Worm (Caenorhabditis elegans): ENCODE results near the gene ZK1251.3.

- TF ChIP-seq fos-1 (tag; optimal IDR thresholded peaks at IDR 0.05): no peak
- TF ChIP-seq ceh-82 (tag; optimal IDR thresholded peaks at IDR 0.05): no peak
- TF ChIP-seq nhr-23 (tag; optimal IDR thresholded peaks at IDR 0.05): no peak
- no peak for TF ChIP-seq hmg-11 (tag; optimal IDR thresholded peaks at IDR 0.05)
- TF ChIP-seq ztf-11 (tag; optimal IDR thresholded peaks at IDR 0.05): no peak
- no peak for TF ChIP-seq unc-62 (GFP tag; optimal IDR thresholded peaks at IDR 0.05)
- no peak for TF ChIP-seq nhr-25 (tag; optimal IDR thresholded peaks at IDR 0.05)
- TF ChIP-seq eor-1 (tag; optimal IDR thresholded peaks at IDR 0.05): no peak
- no peak for TF ChIP-seq zag-1 (tag; optimal IDR thresholded peaks at IDR 0.05)
- TF ChIP-seq fkh-10 (GFP tag; optimal IDR thresholded peaks at IDR 0.05): no peak
- no peak for TF ChIP-seq lin-15B (tag; optimal IDR thresholded peaks at IDR 0.05)
- TF ChIP-seq nhr-28 (tag; optimal IDR thresholded peaks at IDR 0.05): no peak
- TF ChIP-seq nhr-11 (tag; optimal IDR thresholded peaks at IDR 0.05): no peak
Observed at ce11 chrIV:9641925-9642324, 41.5 kb upstream of the ZK1251.3 start, which contains the start of gene del-2.

Data from whole organism, L3 larva.